Worm (Caenorhabditis elegans) whole organism, young adult: ENCODE results near the gene C16C8.9.

Experiments used
- dpff-1 ChIP-seq: sonication (generic microtip); optimal IDR thresholded peaks from 2 replicates; lab custom pipeline; 2017; ENCODE audit warnings: mild to moderate bottlenecking, missing genetic modification characterization, missing compliant biosample characterization
- hmg-1.2 ChIP-seq: fragments of 200-800 bp; sonication (Bioruptor generic); IDR thresholded peaks from 2 replicates; pipeline ENCODE4 v1.3.6; 2022; ENCODE audit warnings: missing genetic modification reagents, missing genetic modification characterization, missing compliant biosample characterization
- pha-4 ChIP-seq: fragments of 150-350 bp; sonication (generic microtip); optimal IDR thresholded peaks from 2 replicates; lab custom pipeline; 2014; ENCODE audit warnings: missing biosample characterization, missing genetic modification reagents, missing genetic modification characterization
- snpc-3.4 ChIP-seq: sonication (generic microtip); optimal IDR thresholded peaks from 2 replicates; lab custom pipeline; 2017; ENCODE audit warnings: missing genetic modification characterization, mild to moderate bottlenecking, missing compliant biosample characterization, antibody characterized with exemption, moderate library complexity, missing genotype, missing genetic modification reagents
- snpc-4 ChIP-seq, 5 experiments: fragments of 150-350 bp in 1 of 5; sonication (generic microtip) in 4 of 5; optimal IDR thresholded peaks; 2 replicates each; lab custom pipeline; 2014 to 2018; ENCODE audit warnings: missing genetic modification characterization in 5 of 5, missing biosample characterization in 3 of 5, antibody characterized with exemption in 2 of 5, mild to moderate bottlenecking in 2 of 5, missing compliant biosample characterization in 2 of 5, missing genotype in 2 of 5, moderate library complexity in 2 of 5, missing genetic modification reagents in 1 of 5

- no peak for TF ChIP-seq snpc-3.4 (tag; lab: Kevin White, UChicago)
- no peak for TF ChIP-seq pha-4 (tag; lab: Kevin White, UChicago)
- no peak for TF ChIP-seq hmg-1.2 (GFP tag; lab: Robert Waterston, UW)
- no peak for TF ChIP-seq dpff-1
- TF ChIP-seq snpc-4 (GFP tag; optimal IDR thresholded peaks at IDR 0.05; lab: Kevin White, UChicago) = no peak
- TF ChIP-seq snpc-4 (tag; optimal IDR thresholded peaks at IDR 0.05; lab: Kevin White, UChicago) = no peak
These were observed 39.0 kb upstream of the C16C8.9 start for ce11 chrII:3502011-3502410.
